Worm (Caenorhabditis elegans) whole organism, midembryonic: ENCODE measurements around the gene F44A6.4.

Source experiments
- T22C8.4 ChIP-seq: fragments of 200-800 bp; sonication (Bioruptor generic); IDR thresholded peaks from 2 replicates; pipeline ENCODE4 v1.3.6; 2022; ENCODE audit warnings: missing genetic modification characterization, missing compliant biosample characterization
- cog-1 ChIP-seq: sonication (generic microtip); optimal IDR thresholded peaks from 2 replicates; lab custom pipeline; 2016; ENCODE audit warnings: missing genetic modification characterization, missing compliant biosample characterization
- flt-1 ChIP-seq: fragments of 200-800 bp; sonication (Bioruptor generic); IDR thresholded peaks from 2 replicates; pipeline ENCODE4 v1.3.6; 2022; ENCODE audit warnings: missing genetic modification characterization, missing compliant biosample characterization
- klf-2 ChIP-seq: fragments of 200-800 bp; sonication (Bioruptor generic); conservative IDR thresholded peaks from 2 replicates; pipeline ENCODE4 v1.3.6; 2022; ENCODE audit warnings: missing genetic modification reagents, missing genetic modification characterization, missing compliant biosample characterization
- med-1 ChIP-seq: sonication (generic microtip); optimal IDR thresholded peaks from 2 replicates; lab custom pipeline; 2017; ENCODE audit warnings: missing genetic modification characterization, mild to moderate bottlenecking, missing compliant biosample characterization, antibody characterized with exemption, missing genetic modification reagents; ENCODE audit not compliant: insufficient read depth
- ref-1 ChIP-seq: fragments of 200-800 bp; sonication (Bioruptor generic); conservative IDR thresholded peaks from 2 replicates; pipeline ENCODE4 v1.3.6; 2022; ENCODE audit warnings: missing genetic modification reagents, missing genetic modification characterization, missing compliant biosample characterization
- ztf-23 ChIP-seq: fragments of 200-800 bp; sonication (Bioruptor generic); IDR thresholded peaks from 2 replicates; pipeline ENCODE4 v1.3.6; 2022; ENCODE audit warnings: missing genetic modification reagents, missing genetic modification characterization, missing compliant biosample characterization

ce11 chrX:10227217-10227616 lies 11.9 kb upstream of the F44A6.4 start:
- TF ChIP-seq ref-1 (GFP tag; lab: Robert Waterston, UW): no peak
- no peak for TF ChIP-seq flt-1
- TF ChIP-seq med-1: no peak
- no peak for TF ChIP-seq cog-1 (tag; lab: Kevin White, UChicago)
- TF ChIP-seq ztf-23 (GFP tag; lab: Robert Waterston, UW): no peak
- TF ChIP-seq klf-2 (GFP tag; lab: Robert Waterston, UW): no peak
- no peak for TF ChIP-seq T22C8.4 (GFP tag; lab: Robert Waterston, UW)
